Worm (Caenorhabditis elegans) whole organism, young adult: ENCODE measurements around the gene T10D4.7.

ENCODE experiments used
- B0261.1 ChIP-seq: sonication (generic microtip); optimal IDR thresholded peaks from 2 replicates; lab custom pipeline; 2016; ENCODE audit warnings: mild to moderate bottlenecking, missing genetic modification characterization, moderate library complexity, missing compliant biosample characterization
- F37B4.10 ChIP-seq: fragments of 200-800 bp; sonication (Bioruptor generic); IDR thresholded peaks from 2 replicates; pipeline ENCODE4 v1.3.6; 2022; ENCODE audit warnings: missing genetic modification characterization, missing compliant biosample characterization
- F49E8.2 ChIP-seq: sonication (generic microtip); optimal IDR thresholded peaks from 3 replicates; lab custom pipeline; 2017; ENCODE audit warnings: missing genetic modification characterization, mild to moderate bottlenecking, missing compliant biosample characterization, antibody characterized with exemption, moderate library complexity; ENCODE audit not compliant: insufficient read depth
- F55B11.4 ChIP-seq: sonication (generic microtip); optimal IDR thresholded peaks from 2 replicates; lab custom pipeline; 2016; ENCODE audit warnings: missing compliant biosample characterization, missing genetic modification characterization, borderline replicate concordance; ENCODE audit not compliant: insufficient read depth
- K12H6.12 ChIP-seq: fragments of 200-800 bp; sonication (Bioruptor generic); optimal IDR thresholded peaks from 2 replicates; lab custom pipeline; 2018; ENCODE audit warnings: mild to moderate bottlenecking, missing genetic modification characterization, missing compliant biosample characterization
- Y67H2A.10 ChIP-seq: fragments of 200-800 bp; sonication (Bioruptor generic); conservative IDR thresholded peaks from 2 replicates; pipeline ENCODE4 v1.3.6; 2022; ENCODE audit warnings: missing genetic modification reagents, missing genetic modification characterization, missing compliant biosample characterization
- Y95B8A.8 ChIP-seq: fragments of 200-800 bp; sonication (Bioruptor generic); IDR thresholded peaks from 2 replicates; pipeline ENCODE4 v1.3.6; 2022; ENCODE audit warnings: missing genetic modification reagents, missing genetic modification characterization, missing compliant biosample characterization
- ama-1 ChIP-seq, 3 experiments: fragments of 150-350 bp in 1 of 3; sonication (generic microtip) in 2 of 3; optimal IDR thresholded peaks; 2 replicates each; lab custom pipeline; 2014 to 2018; ENCODE audit warnings: missing biosample characterization in 2 of 3, missing genetic modification characterization in 2 of 3, missing genetic modification reagents in 2 of 3
- atf-7 ChIP-seq: sonication (generic microtip); optimal IDR thresholded peaks from 2 replicates; lab custom pipeline; 2017; ENCODE audit warnings: mild to moderate bottlenecking, missing genetic modification characterization, missing compliant biosample characterization
- athp-1 ChIP-seq: sonication (generic microtip); optimal IDR thresholded peaks from 2 replicates; lab custom pipeline; 2017; ENCODE audit warnings: mild to moderate bottlenecking, missing genetic modification characterization, missing compliant biosample characterization
- attf-3 ChIP-seq: fragments of 200-800 bp; sonication (Bioruptor generic); conservative IDR thresholded peaks from 2 replicates; pipeline ENCODE4 v1.3.6; 2022; ENCODE audit warnings: missing genetic modification reagents, missing genetic modification characterization, missing compliant biosample characterization
- ccch-3 ChIP-seq: fragments of 200-800 bp; sonication (Bioruptor generic); optimal IDR thresholded peaks from 2 replicates; lab custom pipeline; 2018; ENCODE audit warnings: mild to moderate bottlenecking, missing genetic modification characterization, missing compliant biosample characterization
- cebp-2 ChIP-seq: fragments of 200-800 bp; sonication (Bioruptor generic); IDR thresholded peaks from 2 replicates; pipeline ENCODE4 v1.3.6; 2022; ENCODE audit warnings: missing genetic modification characterization, missing compliant biosample characterization
- ceh-40 ChIP-seq: fragments of 200-800 bp; sonication (Bioruptor generic); IDR thresholded peaks from 2 replicates; pipeline ENCODE4 v1.3.6; 2022; ENCODE audit warnings: missing genetic modification characterization, missing compliant biosample characterization
- ceh-58 ChIP-seq: fragments of 200-800 bp; sonication (Bioruptor generic); IDR thresholded peaks from 2 replicates; pipeline ENCODE4 v1.3.6; 2022; ENCODE audit warnings: missing genetic modification characterization, missing compliant biosample characterization
- ceh-79 ChIP-seq: sonication (generic microtip); optimal IDR thresholded peaks from 2 replicates; lab custom pipeline; 2017; ENCODE audit warnings: mild to moderate bottlenecking, missing genetic modification characterization, missing compliant biosample characterization
- dox-1 ChIP-seq: fragments of 200-800 bp; sonication (Bioruptor generic); IDR thresholded peaks from 2 replicates; pipeline ENCODE4 v1.3.6; 2022; ENCODE audit warnings: missing genetic modification reagents, missing genetic modification characterization, missing compliant biosample characterization
- dpl-1 ChIP-seq: fragments of 150-350 bp; optimal IDR thresholded peaks from 2 replicates; lab custom pipeline; 2014; ENCODE audit warnings: missing biosample characterization, missing genetic modification reagents, missing genetic modification characterization
- egrh-3 ChIP-seq: fragments of 200-800 bp; sonication (Bioruptor generic); IDR thresholded peaks from 2 replicates; pipeline ENCODE4 v1.3.6; 2022; ENCODE audit warnings: missing genetic modification reagents, missing genetic modification characterization, missing compliant biosample characterization
- ets-4 ChIP-seq: fragments of 200-800 bp; sonication (Bioruptor generic); optimal IDR thresholded peaks from 2 replicates; lab custom pipeline; 2018; ENCODE audit warnings: mild to moderate bottlenecking, missing genetic modification characterization, missing compliant biosample characterization
- fkh-3 ChIP-seq: sonication (generic microtip); optimal IDR thresholded peaks from 2 replicates; lab custom pipeline; 2016; ENCODE audit warnings: mild to moderate bottlenecking, missing genetic modification characterization, missing compliant biosample characterization
- lag-1 ChIP-seq: fragments of 200-800 bp; sonication (Bioruptor generic); IDR thresholded peaks from 2 replicates; pipeline ENCODE4 v1.3.6; 2022; ENCODE audit warnings: missing genetic modification reagents, missing genetic modification characterization, missing compliant biosample characterization
- lin-26 ChIP-seq: fragments of 200-800 bp; sonication (Bioruptor generic); IDR thresholded peaks from 2 replicates; pipeline ENCODE4 v1.3.6; 2022; ENCODE audit warnings: missing genetic modification reagents, missing genetic modification characterization, missing compliant biosample characterization
- lir-1 ChIP-seq: fragments of 200-800 bp; sonication (Bioruptor generic); conservative IDR thresholded peaks from 2 replicates; pipeline ENCODE4 v1.3.6; 2022; ENCODE audit warnings: missing genetic modification reagents, missing genetic modification characterization, missing compliant biosample characterization
- madf-10 ChIP-seq: sonication (generic microtip); optimal IDR thresholded peaks from 2 replicates; lab custom pipeline; 2016; ENCODE audit warnings: mild to moderate bottlenecking, missing genetic modification characterization, missing compliant biosample characterization
- madf-6 ChIP-seq: fragments of 200-800 bp; sonication (Bioruptor generic); IDR thresholded peaks from 2 replicates; pipeline ENCODE4 v1.3.6; 2022; ENCODE audit warnings: missing genetic modification reagents, missing genetic modification characterization, missing compliant biosample characterization
- madf-8 ChIP-seq: fragments of 200-800 bp; sonication (Bioruptor generic); conservative IDR thresholded peaks from 2 replicates; pipeline ENCODE4 v1.3.6; 2022; ENCODE audit warnings: missing genetic modification reagents, missing genetic modification characterization, missing compliant biosample characterization
- nfyb-1 ChIP-seq: fragments of 200-800 bp; sonication (Bioruptor generic); IDR thresholded peaks from 2 replicates; pipeline ENCODE4 v1.3.6; 2022; ENCODE audit warnings: missing genetic modification reagents, missing genetic modification characterization, missing compliant biosample characterization
- nhr-179 ChIP-seq: sonication (generic microtip); optimal IDR thresholded peaks from 2 replicates; lab custom pipeline; 2016; ENCODE audit warnings: mild to moderate bottlenecking, missing genetic modification characterization, missing compliant biosample characterization
- nhr-27 ChIP-seq: fragments of 200-800 bp; sonication (Bioruptor generic); optimal IDR thresholded peaks from 2 replicates; lab custom pipeline; 2018; ENCODE audit warnings: mild to moderate bottlenecking, missing genetic modification characterization, moderate library complexity, missing compliant biosample characterization
- pbrm-1 ChIP-seq: fragments of 200-800 bp; sonication (Bioruptor generic); IDR thresholded peaks from 2 replicates; pipeline ENCODE4 v1.3.6; 2022; ENCODE audit warnings: missing genetic modification reagents, missing genetic modification characterization, missing compliant biosample characterization
- pha-4 ChIP-seq: fragments of 150-350 bp; sonication (generic microtip); optimal IDR thresholded peaks from 2 replicates; lab custom pipeline; 2014; ENCODE audit warnings: missing biosample characterization, missing genetic modification reagents, missing genetic modification characterization
- rec-8 ChIP-seq, 2 experiments: sonication (generic microtip); optimal IDR thresholded peaks; 2 replicates each; lab custom pipeline; 2016; ENCODE audit warnings: mild to moderate bottlenecking in 2 of 2, missing genetic modification characterization in 2 of 2, missing genetic modification reagents in 2 of 2, missing genotype in 2 of 2, missing biosample characterization in 1 of 2, missing compliant biosample characterization in 1 of 2, moderate library complexity in 1 of 2
- sdz-38 ChIP-seq: sonication (generic microtip); optimal IDR thresholded peaks from 2 replicates; lab custom pipeline; 2016; ENCODE audit warnings: missing genotype, missing genetic modification characterization, missing compliant biosample characterization
- snpc-1.3 ChIP-seq: sonication (generic microtip); optimal IDR thresholded peaks from 2 replicates; lab custom pipeline; 2017; ENCODE audit warnings: missing genetic modification characterization, mild to moderate bottlenecking, missing compliant biosample characterization, antibody characterized with exemption, moderate library complexity, missing genotype, missing genetic modification reagents; ENCODE audit not compliant: insufficient read depth
- sptf-2 ChIP-seq: fragments of 200-800 bp; sonication (Bioruptor generic); optimal IDR thresholded peaks from 2 replicates; lab custom pipeline; 2018; ENCODE audit warnings: mild to moderate bottlenecking, missing genetic modification characterization, missing compliant biosample characterization
- tbp1 ChIP-seq: fragments of 200-800 bp; sonication (Bioruptor generic); optimal IDR thresholded peaks from 2 replicates; lab custom pipeline; 2018; ENCODE audit warnings: mild to moderate bottlenecking, missing genetic modification characterization, missing compliant biosample characterization
- tlf-1 ChIP-seq: fragments of 200-800 bp; sonication (Bioruptor generic); optimal IDR thresholded peaks from 2 replicates; lab custom pipeline; 2018; ENCODE audit warnings: mild to moderate bottlenecking, missing genetic modification characterization, missing compliant biosample characterization
- unc-130 ChIP-seq: sonication (generic microtip); optimal IDR thresholded peaks from 2 replicates; lab custom pipeline; 2016; ENCODE audit warnings: missing genetic modification reagents, missing genetic modification characterization, missing compliant biosample characterization
- ztf-18 ChIP-seq: sonication (generic microtip); optimal IDR thresholded peaks from 2 replicates; lab custom pipeline; 2016; ENCODE audit warnings: missing genotype, mild to moderate bottlenecking, missing genetic modification characterization, missing compliant biosample characterization
- ztf-25 ChIP-seq: fragments of 200-800 bp; sonication (Bioruptor generic); IDR thresholded peaks from 2 replicates; pipeline ENCODE4 v1.3.6; 2022; ENCODE audit warnings: missing genetic modification reagents, missing genetic modification characterization, missing compliant biosample characterization
- ztf-28 ChIP-seq: fragments of 200-800 bp; sonication (Bioruptor generic); IDR thresholded peaks from 2 replicates; pipeline ENCODE4 v1.3.6; 2022; ENCODE audit warnings: missing genetic modification reagents, missing genetic modification characterization, missing compliant biosample characterization
- ztf-3 ChIP-seq: fragments of 200-800 bp; sonication (Bioruptor generic); optimal IDR thresholded peaks from 2 replicates; lab custom pipeline; 2018; ENCODE audit warnings: mild to moderate bottlenecking, missing genetic modification characterization, missing compliant biosample characterization

Gene T10D4.7

DNA sequence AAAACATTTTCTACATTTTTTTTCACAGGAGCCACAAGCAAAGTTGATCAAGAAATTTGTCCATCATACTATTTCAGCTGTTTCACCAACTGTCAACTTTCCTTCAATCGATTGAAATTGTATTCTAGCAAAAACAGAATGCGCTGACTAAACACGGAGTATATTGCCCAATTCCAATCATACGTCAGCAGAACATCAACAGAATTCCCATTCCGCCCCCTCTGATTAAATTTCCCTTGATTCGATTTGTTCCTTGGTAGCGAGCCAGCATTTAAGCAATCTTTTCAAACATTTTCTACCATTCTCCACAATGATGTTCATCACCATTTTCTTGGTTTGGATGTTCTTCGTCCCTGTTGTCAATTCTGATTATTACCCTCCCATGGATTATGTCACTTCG is 28.3 kb downstream of the T10D4.7 start, which contains the start of gene T10D4.15:
Gene T10D4.15, plus strand, starts transcription at position 301 of the 400 bp plus-strand sequence.
- TF ChIP-seq nhr-27 (no peak), snpc-1.3 (tag; lab: Kevin White, UChicago) (no peak), pha-4 (tag; lab: Kevin White, UChicago) (no peak), madf-6 (GFP tag; lab: Robert Waterston, UW) (no peak), cebp-2 (GFP tag; lab: Robert Waterston, UW) (no peak), egrh-3 (no peak), ccch-3 (GFP tag; lab: Kevin White, UChicago) (no peak), ets-4 (GFP tag; lab: Kevin White, UChicago) (no peak), sdz-38 (tag; lab: Kevin White, UChicago) (no peak), F49E8.2 (no peak), rec-8 (tag; optimal IDR thresholded peaks at IDR 0.05; lab: Kevin White, UChicago) (no peak), tlf-1 (GFP tag; lab: Kevin White, UChicago) (no peak), F55B11.4 (no peak)
- TF ChIP-seq, all 124 proteins: peak for 0

DNA sequence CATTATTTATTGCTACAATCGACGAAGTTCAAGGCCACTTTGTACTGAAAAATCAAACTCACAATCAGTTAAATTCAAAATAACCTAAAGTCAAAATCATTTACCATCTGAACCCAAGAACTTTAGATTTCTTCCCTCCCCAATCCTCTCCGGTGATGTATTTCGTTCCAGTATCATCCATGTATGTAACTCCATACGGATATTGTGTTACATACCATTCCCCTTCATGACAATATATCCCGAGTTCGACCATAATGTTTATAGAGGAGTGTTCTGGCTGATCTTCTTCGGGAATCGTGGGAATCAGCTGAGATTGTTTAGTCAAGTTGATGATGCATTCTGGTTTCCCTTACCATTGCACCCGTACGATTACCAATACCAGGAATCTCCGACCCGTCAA is 30.8 kb downstream of the T10D4.7 start:
- TF ChIP-seq ztf-3 (GFP tag; lab: Kevin White, UChicago) (no peak), lag-1 (GFP tag; lab: Robert Waterston, UW) (no peak), ceh-79 (tag; lab: Kevin White, UChicago) (no peak), egrh-3 (no peak), ceh-58 (GFP tag; lab: Robert Waterston, UW) (no peak), sdz-38 (tag; lab: Kevin White, UChicago) (no peak), pha-4 (tag; lab: Kevin White, UChicago) (no peak), dpl-1 (GFP tag; lab: Kevin White, UChicago) (no peak), madf-8 (GFP tag; lab: Robert Waterston, UW) (no peak), Y67H2A.10 (GFP tag; lab: Robert Waterston, UW) (no peak), madf-10 (tag; lab: Kevin White, UChicago) (no peak), ceh-40 (GFP tag; lab: Robert Waterston, UW) (no peak), fkh-3 (tag; lab: Kevin White, UChicago) (no peak), sptf-2 (GFP tag; lab: Kevin White, UChicago) (no peak), lir-1 (no peak), pbrm-1 (GFP tag; lab: Robert Waterston, UW) (no peak), F37B4.10 (no peak), attf-3 (GFP tag; lab: Robert Waterston, UW) (no peak)
- TF ChIP-seq, all 124 proteins: peak for 0

DNA sequence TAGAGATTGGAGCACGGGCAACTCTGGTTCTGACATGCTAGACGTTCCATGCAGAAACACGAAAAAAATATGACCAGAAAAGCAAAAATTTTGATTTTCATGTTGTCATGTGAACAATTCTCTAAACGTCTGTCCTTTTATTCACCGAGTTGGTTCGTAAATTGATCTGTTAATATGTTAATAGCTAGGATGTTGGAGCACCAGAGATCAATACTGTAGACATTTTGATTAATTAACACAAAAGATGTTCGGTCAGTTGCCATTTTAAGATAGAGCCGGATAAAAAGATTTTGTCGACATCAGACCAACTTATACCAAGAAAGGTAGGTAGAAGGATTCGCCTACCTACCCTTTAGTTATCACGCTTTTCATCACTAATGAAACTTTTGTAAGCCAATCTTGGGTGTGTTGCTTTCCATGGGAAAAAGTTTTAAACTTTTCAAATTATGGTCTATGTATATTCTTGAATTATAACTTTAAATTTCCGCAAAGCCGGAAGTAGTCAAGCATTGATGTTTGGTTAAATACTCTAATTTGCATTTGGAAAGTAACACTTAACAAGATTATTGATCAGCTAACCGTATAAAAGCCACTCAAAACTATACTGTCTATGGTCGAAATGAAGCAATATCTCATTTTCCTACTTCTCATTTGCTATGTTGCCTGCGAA is 32.1 kb downstream of the T10D4.7 start, which contains the start of the genes T10D4.11 and T10D4.1:
Gene T10D4.11, minus strand, starts transcription at position 101 of the 670 bp plus-strand sequence.
Gene T10D4.1, plus strand, starts transcription at position 620 of the 670 bp plus-strand sequence.
- TF ChIP-seq nfyb-1 (GFP tag; lab: Robert Waterston, UW) (no peak), atf-7 (tag; lab: Kevin White, UChicago) (no peak), athp-1 (tag; lab: Kevin White, UChicago) (no peak), K12H6.12 (tag; lab: Kevin White, UChicago) (no peak), B0261.1 (tag; lab: Kevin White, UChicago) (no peak), Y95B8A.8 (GFP tag; lab: Robert Waterston, UW) (no peak), unc-130 (no peak), ztf-25 (no peak), tbp1 (GFP tag; lab: Kevin White, UChicago) (no peak), dox-1 (no peak), lin-26 (GFP tag; lab: Robert Waterston, UW) (no peak), ama-1 (optimal IDR thresholded peaks at IDR 0.05; lab: Kevin White, UChicago) (no peak), ama-1 (GFP tag; optimal IDR thresholded peaks at IDR 0.05; lab: Kevin White, UChicago) (no peak), tlf-1 (GFP tag; lab: Kevin White, UChicago) (no peak), ztf-18 (tag; lab: Kevin White, UChicago) (no peak), ztf-28 (GFP tag; lab: Robert Waterston, UW) (no peak), dpl-1 (GFP tag; lab: Kevin White, UChicago) (no peak), nhr-179 (no peak)
